Fruit fly (Drosophila melanogaster) whole organism, pupa: ENCODE data around the gene CG43998.
A peak's percentile ranks its signal among the peaks of the same experiment; 100 is the strongest.

Experiments
- CG10348 ChIP-seq: fragments of 200-800 bp; sonication (Bioruptor generic); IDR thresholded peaks from 2 replicates; pipeline ENCODE4 v1.3.6; 2022; ENCODE audit warnings: missing biosample characterization, missing genetic modification characterization
- CG13204 ChIP-seq: fragments of 200-800 bp; sonication (Bioruptor generic); optimal IDR thresholded peaks from 2 replicates; lab custom pipeline; 2018; ENCODE audit warnings: missing biosample characterization, mild to moderate bottlenecking, missing genetic modification characterization, moderate library complexity
- CG15710 ChIP-seq: fragments of 200-800 bp; sonication (Bioruptor generic); optimal IDR thresholded peaks from 2 replicates; lab custom pipeline; 2018; ENCODE audit warnings: missing biosample characterization, mild to moderate bottlenecking, missing genetic modification characterization, moderate library complexity
- CG32121 ChIP-seq: fragments of 200-800 bp; sonication (Bioruptor generic); IDR thresholded peaks from 2 replicates; pipeline ENCODE4 v1.3.6; 2022; ENCODE audit warnings: missing biosample characterization, missing genetic modification characterization
- CG4496 ChIP-seq: fragments of 200-800 bp; sonication (Bioruptor generic); IDR thresholded peaks from 3 replicates; pipeline ENCODE4 v1.3.6; 2022; ENCODE audit warnings: missing biosample characterization, missing genetic modification characterization
- CG9948 ChIP-seq: fragments of 200-800 bp; sonication (Bioruptor generic); optimal IDR thresholded peaks from 2 replicates; lab custom pipeline; 2018; ENCODE audit warnings: missing biosample characterization, mild to moderate bottlenecking, missing genetic modification characterization, moderate library complexity
- Pif1A ChIP-seq: fragments of 200-800 bp; sonication (Bioruptor generic); optimal IDR thresholded peaks from 3 replicates; lab custom pipeline; 2016; ENCODE audit warnings: missing biosample characterization, missing genetic modification characterization
- Snoo ChIP-seq: fragments of 200-800 bp; sonication (Bioruptor generic); optimal IDR thresholded peaks from 3 replicates; lab custom pipeline; 2017; ENCODE audit warnings: missing biosample characterization, mild to moderate bottlenecking, missing genetic modification characterization, inconsistent platforms
- fd96Ca ChIP-seq: fragments of 200-800 bp; sonication (Bioruptor generic); IDR thresholded peaks from 3 replicates; pipeline ENCODE4 v1.3.6; 2022; ENCODE audit warnings: missing biosample characterization, missing genetic modification characterization

DNA sequence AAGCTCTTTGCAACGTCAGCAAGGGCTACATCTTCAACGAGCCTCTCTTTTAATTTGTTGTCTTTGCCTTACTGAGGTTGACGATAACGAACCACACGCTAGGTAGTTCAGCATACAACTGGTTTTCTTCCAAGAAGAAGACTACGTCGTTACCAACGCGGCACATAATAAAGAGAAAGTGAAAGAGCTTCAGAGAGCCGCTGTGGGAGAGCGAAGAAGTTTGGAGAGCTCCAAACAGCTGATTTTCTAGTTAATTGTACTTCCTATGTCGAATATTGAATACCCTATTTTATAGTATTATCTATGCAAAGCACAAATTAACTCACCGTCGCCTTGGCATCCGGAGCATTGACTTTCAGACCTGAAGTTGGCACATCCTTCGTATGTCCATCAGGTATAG lies 26.6 kb upstream of the CG43998 start:
- TF ChIP-seq CG13204 (GFP tag; lab: Kevin White, UChicago), result no peak
- no peak for TF ChIP-seq CG32121 (GFP tag; lab: Robert Waterston, UW)
- peak; percentile 3 for TF ChIP-seq Snoo
- TF ChIP-seq CG4496 (GFP tag; lab: Robert Waterston, UW), result no peak
- TF ChIP-seq Pif1A, result peak; percentile 26
- TF ChIP-seq CG15710 (tag; lab: Kevin White, UChicago), result no peak
- no peak for TF ChIP-seq fd96Ca (GFP tag; lab: Robert Waterston, UW)
- TF ChIP-seq CG9948 (tag; lab: Kevin White, UChicago), result no peak
- no peak for TF ChIP-seq CG10348 (GFP tag; lab: Robert Waterston, UW)
